Worm (Caenorhabditis elegans) whole organism, late embryonic: ENCODE measurements around the gene F25B5.5.

ENCODE experiments used
- ahr-1 ChIP-seq: sonication (generic microtip); optimal IDR thresholded peaks from 2 replicates; lab custom pipeline; 2016; ENCODE audit warnings: missing genetic modification characterization, missing compliant biosample characterization
- ama-1 ChIP-seq: fragments of 150-350 bp; optimal IDR thresholded peaks from 2 replicates; lab custom pipeline; 2014
- ceh-14 ChIP-seq: sonication (generic microtip); optimal IDR thresholded peaks from 2 replicates; lab custom pipeline; 2016; ENCODE audit warnings: missing genotype, missing genetic modification characterization, missing compliant biosample characterization
- ceh-18 ChIP-seq: sonication (generic microtip); optimal IDR thresholded peaks from 2 replicates; lab custom pipeline; 2016; ENCODE audit warnings: missing genetic modification characterization, missing compliant biosample characterization
- ceh-19 ChIP-seq: fragments of 200-800 bp; sonication (Bioruptor generic); optimal IDR thresholded peaks from 2 replicates; lab custom pipeline; 2018; ENCODE audit warnings: mild to moderate bottlenecking, missing genetic modification characterization, missing compliant biosample characterization
- ceh-2 ChIP-seq: sonication (generic microtip); optimal IDR thresholded peaks from 2 replicates; lab custom pipeline; 2016; ENCODE audit warnings: missing genotype, missing genetic modification characterization, missing compliant biosample characterization
- ceh-22 ChIP-seq: sonication (generic microtip); optimal IDR thresholded peaks from 2 replicates; lab custom pipeline; 2017; ENCODE audit warnings: missing biosample characterization, missing genetic modification characterization
- ceh-24 ChIP-seq: sonication (generic microtip); optimal IDR thresholded peaks from 2 replicates; lab custom pipeline; 2016; ENCODE audit warnings: mild to moderate bottlenecking, missing genetic modification characterization, missing compliant biosample characterization
- ceh-31 ChIP-seq: sonication (generic microtip); optimal IDR thresholded peaks from 2 replicates; lab custom pipeline; 2016; ENCODE audit warnings: missing genetic modification characterization, missing compliant biosample characterization
- ceh-48 ChIP-seq: sonication (generic microtip); optimal IDR thresholded peaks from 2 replicates; lab custom pipeline; 2016; ENCODE audit warnings: missing genetic modification characterization, inconsistent platforms, missing compliant biosample characterization
- ceh-9 ChIP-seq: sonication (generic microtip); optimal IDR thresholded peaks from 2 replicates; lab custom pipeline; 2016; ENCODE audit warnings: mild to moderate bottlenecking, missing genetic modification characterization, inconsistent platforms, missing compliant biosample characterization
- dve-1 ChIP-seq: sonication (generic microtip); optimal IDR thresholded peaks from 2 replicates; lab custom pipeline; 2017; ENCODE audit warnings: antibody characterized with exemption, mild to moderate bottlenecking, missing genetic modification characterization, missing compliant biosample characterization
- elt-2 ChIP-seq: sonication (generic microtip); optimal IDR thresholded peaks from 2 replicates; lab custom pipeline; 2016; ENCODE audit warnings: missing genetic modification reagents, missing genetic modification characterization, missing compliant biosample characterization
- elt-4 ChIP-seq: sonication (generic microtip); optimal IDR thresholded peaks from 2 replicates; lab custom pipeline; 2016; ENCODE audit warnings: missing genetic modification characterization, missing compliant biosample characterization
- ets-4 ChIP-seq: sonication (generic microtip); optimal IDR thresholded peaks from 2 replicates; lab custom pipeline; 2016; ENCODE audit warnings: missing genetic modification characterization, missing compliant biosample characterization
- eyg-1 ChIP-seq: sonication (generic microtip); optimal IDR thresholded peaks from 2 replicates; lab custom pipeline; 2016; ENCODE audit warnings: missing genotype, missing genetic modification characterization, missing compliant biosample characterization
- fkh-10 ChIP-seq: fragments of 150-350 bp; optimal IDR thresholded peaks from 2 replicates; lab custom pipeline; 2014; ENCODE audit warnings: missing biosample characterization, missing genetic modification reagents, missing genetic modification characterization
- fkh-6 ChIP-seq: sonication (generic microtip); optimal IDR thresholded peaks from 2 replicates; lab custom pipeline; 2016; ENCODE audit warnings: missing genetic modification characterization, missing compliant biosample characterization
- hlh-13 ChIP-seq: fragments of 200-800 bp; sonication (Bioruptor generic); optimal IDR thresholded peaks from 2 replicates; lab custom pipeline; 2018; ENCODE audit warnings: mild to moderate bottlenecking, missing genetic modification characterization, missing compliant biosample characterization
- hlh-6 ChIP-seq: sonication (generic microtip); optimal IDR thresholded peaks from 2 replicates; lab custom pipeline; 2016; ENCODE audit warnings: missing genotype, missing genetic modification characterization, missing compliant biosample characterization
- hlh-8 ChIP-seq: sonication (generic microtip); optimal IDR thresholded peaks from 2 replicates; lab custom pipeline; 2016; ENCODE audit warnings: missing genotype, missing genetic modification characterization, missing compliant biosample characterization
- madf-2 ChIP-seq: sonication (generic microtip); optimal IDR thresholded peaks from 2 replicates; lab custom pipeline; 2017; ENCODE audit warnings: missing genetic modification characterization, missing compliant biosample characterization
- mec-3 ChIP-seq: sonication (generic microtip); optimal IDR thresholded peaks from 2 replicates; lab custom pipeline; 2016; ENCODE audit warnings: borderline replicate concordance, missing genetic modification characterization, missing compliant biosample characterization
- npax-4 ChIP-seq: sonication (generic microtip); optimal IDR thresholded peaks from 2 replicates; lab custom pipeline; 2016; ENCODE audit warnings: missing genetic modification characterization, missing compliant biosample characterization
- odd-2 ChIP-seq: sonication (generic microtip); optimal IDR thresholded peaks from 2 replicates; lab custom pipeline; 2017; ENCODE audit warnings: antibody characterized with exemption, mild to moderate bottlenecking, missing genetic modification characterization, missing compliant biosample characterization
- pag-3 ChIP-seq: sonication (generic microtip); optimal IDR thresholded peaks from 2 replicates; lab custom pipeline; 2016; ENCODE audit warnings: missing compliant biosample characterization, missing genetic modification characterization, borderline replicate concordance
- pax-1 ChIP-seq: fragments of 150-350 bp; optimal IDR thresholded peaks from 2 replicates; lab custom pipeline; 2014; ENCODE audit warnings: missing biosample characterization, missing genetic modification characterization
- pqm-1 ChIP-seq: sonication (generic microtip); optimal IDR thresholded peaks from 2 replicates; lab custom pipeline; 2016; ENCODE audit warnings: missing genetic modification characterization, missing compliant biosample characterization
- ref-2 ChIP-seq: sonication (generic microtip); optimal IDR thresholded peaks from 2 replicates; lab custom pipeline; 2016; ENCODE audit warnings: missing genetic modification characterization, missing compliant biosample characterization
- rnt-1 ChIP-seq: sonication (generic microtip); optimal IDR thresholded peaks from 2 replicates; lab custom pipeline; 2016; ENCODE audit warnings: missing genetic modification characterization, missing compliant biosample characterization
- sdc-2 ChIP-seq: sonication (generic microtip); optimal IDR thresholded peaks from 2 replicates; lab custom pipeline; 2016; ENCODE audit warnings: missing genotype, missing genetic modification characterization, missing compliant biosample characterization
- sox-2 ChIP-seq: fragments of 200-800 bp; sonication (Bioruptor generic); IDR thresholded peaks from 2 replicates; pipeline ENCODE4 v1.3.6; 2022; ENCODE audit warnings: missing genetic modification reagents, missing genetic modification characterization, missing compliant biosample characterization
- sox-4 ChIP-seq: sonication (generic microtip); optimal IDR thresholded peaks from 2 replicates; lab custom pipeline; 2017; ENCODE audit warnings: mild to moderate bottlenecking, missing genetic modification characterization, inconsistent platforms, missing compliant biosample characterization
- syd-9 ChIP-seq: sonication (generic microtip); optimal IDR thresholded peaks from 2 replicates; lab custom pipeline; 2016; ENCODE audit warnings: mild to moderate bottlenecking, missing genetic modification characterization, moderate library complexity, missing compliant biosample characterization
- tbx-7 ChIP-seq: sonication (generic microtip); optimal IDR thresholded peaks from 2 replicates; lab custom pipeline; 2016; ENCODE audit warnings: missing genotype, missing genetic modification characterization, missing compliant biosample characterization
- ttx-3 ChIP-seq: sonication (generic microtip); optimal IDR thresholded peaks from 2 replicates; lab custom pipeline; 2016; ENCODE audit warnings: missing genetic modification reagents, missing genetic modification characterization, missing compliant biosample characterization
- unc-42 ChIP-seq: sonication (generic microtip); optimal IDR thresholded peaks from 2 replicates; lab custom pipeline; 2016; ENCODE audit warnings: missing genotype, missing genetic modification characterization, missing compliant biosample characterization

F25B5.5 gene

ce11 chrIII:5975005-5975730, 29.2 kb upstream of the F25B5.5 start, which contains the start of gene mlp-1:
Gene mlp-1 (minus strand): TSS chrIII:5975055.
- TF ChIP-seq ceh-48 (tag; lab: Kevin White, UChicago) (no peak), hlh-6 (no peak), tbx-7 (tag; lab: Kevin White, UChicago) (no peak), syd-9 (tag; lab: Kevin White, UChicago) (no peak), madf-2 (tag; lab: Kevin White, UChicago) (no peak), fkh-10 (no peak), ref-2 (tag; lab: Kevin White, UChicago) (no peak), sox-4 (no peak), ceh-19 (no peak), mec-3 (tag; lab: Kevin White, UChicago) (no peak), hlh-13 (GFP tag; lab: Kevin White, UChicago) (no peak), npax-4 (tag; lab: Kevin White, UChicago) (no peak), pqm-1 (no peak), ceh-9 (no peak), ahr-1 (tag; lab: Kevin White, UChicago) (no peak)

DNA sequence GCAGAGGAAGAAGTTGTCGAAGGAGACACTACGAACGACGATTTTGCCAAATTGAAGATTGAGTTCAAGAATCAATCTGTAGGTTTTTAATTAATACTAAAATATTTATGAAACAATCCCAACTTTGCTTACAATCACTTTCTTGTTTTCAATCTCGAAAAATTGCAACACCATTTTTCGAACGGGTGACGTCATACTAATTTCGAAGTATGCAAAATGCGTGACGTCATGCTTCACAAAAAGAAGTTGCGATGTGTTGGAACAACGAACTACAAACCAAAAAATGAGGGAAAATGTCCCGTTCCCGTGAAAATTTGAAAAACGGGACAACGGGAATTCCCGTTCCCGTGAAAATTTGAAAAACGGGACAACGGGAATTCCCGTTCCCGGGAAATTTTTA, 21.7 kb upstream of the F25B5.5 start:
- no peak for TF ChIP-seq elt-2 (tag; lab: Kevin White, UChicago)
- no peak for TF ChIP-seq ceh-22
- TF ChIP-seq ceh-18 (tag; lab: Kevin White, UChicago) = no peak
- TF ChIP-seq ceh-2 (tag; lab: Kevin White, UChicago) = no peak
- no peak for TF ChIP-seq ets-4 (tag; lab: Kevin White, UChicago)
- TF ChIP-seq ahr-1 (tag; lab: Kevin White, UChicago) = no peak
- TF ChIP-seq hlh-8 = no peak
- no peak for TF ChIP-seq npax-4 (tag; lab: Kevin White, UChicago)
- no peak for TF ChIP-seq hlh-13 (GFP tag; lab: Kevin White, UChicago)

- TF ChIP-seq syd-9 (tag; lab: Kevin White, UChicago) (no peak), elt-2 (tag; lab: Kevin White, UChicago) (peak; percentile 12)
Measured at ce11 chrIII:5965839-5966463, 20.0 kb upstream of the F25B5.5 start, which contains the start of gene dct-6. Gene dct-6 (plus strand): TSS chrIII:5966413.

DNA sequence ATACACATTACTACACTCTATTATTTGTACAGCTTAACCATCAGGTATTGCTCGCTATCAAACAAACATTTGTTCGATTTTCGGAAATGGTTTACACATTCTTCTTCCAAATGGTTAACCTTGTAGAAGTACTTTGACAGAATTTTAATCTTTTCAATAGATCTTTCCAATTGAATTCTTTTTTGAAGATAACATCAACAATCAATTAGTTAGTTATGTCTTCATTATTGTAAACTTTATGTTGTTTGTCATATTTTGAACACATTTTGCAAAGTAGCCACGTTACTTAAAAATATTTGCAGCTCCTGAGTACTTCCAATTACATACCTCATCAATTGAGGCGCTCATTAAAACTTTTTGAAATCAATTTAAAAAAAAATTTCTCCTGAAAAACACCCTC, 19.4 kb upstream of the F25B5.5 start:
- TF ChIP-seq ttx-3 (no peak), ceh-14 (tag; lab: Kevin White, UChicago) (no peak), ceh-24 (no peak), fkh-6 (tag; lab: Kevin White, UChicago) (no peak)

DNA sequence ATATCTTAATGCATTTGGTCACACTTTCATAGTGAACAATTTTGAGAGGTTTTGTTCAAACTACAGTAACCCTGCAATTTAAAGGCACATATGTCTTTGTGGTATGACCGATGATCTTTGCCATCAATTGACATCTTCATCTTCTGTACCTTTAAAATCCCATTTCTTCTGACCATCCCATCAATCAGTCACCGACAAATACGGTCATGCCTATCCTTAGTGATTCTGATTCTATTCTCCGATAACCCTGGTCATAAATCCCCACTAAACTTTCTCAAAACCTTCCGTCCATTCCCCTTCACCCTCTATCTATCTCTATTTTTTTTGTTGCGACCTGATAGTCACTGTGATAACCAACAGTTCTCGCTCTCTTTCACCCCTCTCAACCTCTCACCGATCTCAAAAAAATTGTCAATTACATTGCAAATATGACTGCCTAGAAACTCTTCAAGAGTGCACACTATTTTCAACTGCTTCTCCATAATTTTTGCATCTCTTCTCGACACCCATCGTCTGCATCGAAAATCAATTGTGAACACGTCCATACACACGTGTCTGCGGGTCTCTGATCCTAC, 18.2 kb upstream of the F25B5.5 start:
- no peak for TF ChIP-seq eyg-1 (tag; lab: Kevin White, UChicago)
- TF ChIP-seq dve-1 (tag; lab: Kevin White, UChicago) = no peak
- no peak for TF ChIP-seq hlh-13 (GFP tag; lab: Kevin White, UChicago)
- no peak for TF ChIP-seq ceh-31 (tag; lab: Kevin White, UChicago)
- TF ChIP-seq odd-2 = no peak
- TF ChIP-seq ceh-9 = no peak
- no peak for TF ChIP-seq ets-4 (tag; lab: Kevin White, UChicago)
- no peak for TF ChIP-seq unc-42
- TF ChIP-seq ttx-3 = no peak
- no peak for TF ChIP-seq elt-4 (tag; lab: Kevin White, UChicago)
- no peak for TF ChIP-seq rnt-1 (tag; lab: Kevin White, UChicago)
- no peak for TF ChIP-seq npax-4 (tag; lab: Kevin White, UChicago)
- TF ChIP-seq sdc-2 (tag; lab: Kevin White, UChicago) = no peak
- no peak for TF ChIP-seq ceh-19
- no peak for TF ChIP-seq pax-1 (tag; lab: Kevin White, UChicago)
- TF ChIP-seq ahr-1 (tag; lab: Kevin White, UChicago) = no peak
- TF ChIP-seq ama-1 (lab: Kevin White, UChicago) = no peak
- no peak for TF ChIP-seq pag-3
- no peak for TF ChIP-seq sox-2 (GFP tag; lab: Robert Waterston, UW)
